Fruit fly (Drosophila melanogaster): Measurements from ENCODE around the gene CG8891.

Gene CG8891

dm6 chr2L:4965420-4965819 is 13.8 kb downstream of the CG8891 start, which contains the start of gene CG34125:
TSS of gene CG34125 (plus strand) at chr2L:4965673.
- TF ChIP-seq psq (optimal IDR thresholded peaks at IDR 0.05): no peak

dm6 chr2L:4958111-4958510 is 21.1 kb downstream of the CG8891 start, which contains the start of gene CG34124:
TSS of gene CG34124 (plus strand) at chr2L:4958411.
- TF ChIP-seq CG8478 (optimal IDR thresholded peaks at IDR 0.05) (no peak), usp (GFP tag; optimal IDR thresholded peaks at IDR 0.05) (no peak), Dll (optimal IDR thresholded peaks at IDR 0.05) (no peak), pan (optimal IDR thresholded peaks at IDR 0.05) (no peak), EcR (GFP tag; optimal IDR thresholded peaks at IDR 0.05) (no peak), psq (optimal IDR thresholded peaks at IDR 0.05) (no peak)

- TF ChIP-seq CG8478 (optimal IDR thresholded peaks at IDR 0.05) (no peak), pan (optimal IDR thresholded peaks at IDR 0.05) (no peak), psq (optimal IDR thresholded peaks at IDR 0.05) (no peak), usp (GFP tag; optimal IDR thresholded peaks at IDR 0.05) (no peak), Dll (optimal IDR thresholded peaks at IDR 0.05) (no peak), EcR (GFP tag; optimal IDR thresholded peaks at IDR 0.05) (no peak)
Measured at dm6 chr2L:4955094-4955823, 23.9 kb downstream of the CG8891 start, which contains the start of the genes Jon25Bi and Marcal1. TSS of gene Jon25Bi (minus strand) at chr2L:4955144. TSS of gene Marcal1 (plus strand) at chr2L:4955509.

- no peak for TF ChIP-seq psq (optimal IDR thresholded peaks at IDR 0.05)
- no peak for TF ChIP-seq CG8478 (optimal IDR thresholded peaks at IDR 0.05)
- TF ChIP-seq EcR (GFP tag; optimal IDR thresholded peaks at IDR 0.05): no peak
- TF ChIP-seq usp (GFP tag; optimal IDR thresholded peaks at IDR 0.05): no peak
- TF ChIP-seq Dll (optimal IDR thresholded peaks at IDR 0.05): no peak
Measured at dm6 chr2L:4953086-4953570, 26.1 kb downstream of the CG8891 start, which contains the start of gene Jon25Bii. TSS of gene Jon25Bii (minus strand) at chr2L:4953136.

dm6 chr2L:4950667-4951066 is 28.5 kb downstream of the CG8891 start, which contains the start of gene Jon25Biii:
TSS of gene Jon25Biii (minus strand) at chr2L:4950767.
- TF ChIP-seq CG8478 (optimal IDR thresholded peaks at IDR 0.05): no peak
- TF ChIP-seq EcR (GFP tag; optimal IDR thresholded peaks at IDR 0.05): no peak
- no peak for TF ChIP-seq psq (optimal IDR thresholded peaks at IDR 0.05)
- TF ChIP-seq pan (optimal IDR thresholded peaks at IDR 0.05): no peak
- no peak for TF ChIP-seq Dll (optimal IDR thresholded peaks at IDR 0.05)
- no peak for TF ChIP-seq usp (GFP tag; optimal IDR thresholded peaks at IDR 0.05)

dm6 chr2L:4949453-4950045 is 29.6 kb downstream of the CG8891 start, which contains the start of gene jet:
TSS of gene jet (minus strand) at chr2L:4949784.
- TF ChIP-seq psq (optimal IDR thresholded peaks at IDR 0.05) (no peak), CG8478 (optimal IDR thresholded peaks at IDR 0.05) (no peak), EcR (GFP tag; optimal IDR thresholded peaks at IDR 0.05) (no peak), pan (optimal IDR thresholded peaks at IDR 0.05) (no peak), Dll (optimal IDR thresholded peaks at IDR 0.05) (no peak), usp (GFP tag; optimal IDR thresholded peaks at IDR 0.05) (no peak)

- TF ChIP-seq CG8478 (optimal IDR thresholded peaks at IDR 0.05): no peak
- no peak for TF ChIP-seq EcR (GFP tag; optimal IDR thresholded peaks at IDR 0.05)
- no peak for TF ChIP-seq pan (optimal IDR thresholded peaks at IDR 0.05)
- no peak for TF ChIP-seq Dll (optimal IDR thresholded peaks at IDR 0.05)
- no peak for TF ChIP-seq usp (GFP tag; optimal IDR thresholded peaks at IDR 0.05)
- no peak for TF ChIP-seq psq (optimal IDR thresholded peaks at IDR 0.05)
Measured at dm6 chr2L:4945300-4945699, 33.9 kb downstream of the CG8891 start, which contains the start of the genes mRpL24 and betaggt-I. TSS of gene mRpL24 (minus strand) at chr2L:4945361. TSS of gene betaggt-I (plus strand) at chr2L:4945579.

- TF ChIP-seq psq (optimal IDR thresholded peaks at IDR 0.05) (no peak), pan (optimal IDR thresholded peaks at IDR 0.05) (no peak), EcR (GFP tag; optimal IDR thresholded peaks at IDR 0.05) (no peak), usp (GFP tag; optimal IDR thresholded peaks at IDR 0.05) (no peak), Dll (optimal IDR thresholded peaks at IDR 0.05) (no peak), CG8478 (optimal IDR thresholded peaks at IDR 0.05) (no peak)
Measured at dm6 chr2L:4942257-4942792, 36.9 kb downstream of the CG8891 start, which contains the start of gene synr. TSS of gene synr (plus strand) at chr2L:4942742.

- TF ChIP-seq CG8478 (optimal IDR thresholded peaks at IDR 0.05) (no peak), usp (GFP tag; optimal IDR thresholded peaks at IDR 0.05) (no peak), Dll (optimal IDR thresholded peaks at IDR 0.05) (no peak), psq (optimal IDR thresholded peaks at IDR 0.05) (no peak), EcR (GFP tag; optimal IDR thresholded peaks at IDR 0.05) (no peak), pan (optimal IDR thresholded peaks at IDR 0.05) (no peak)
Measured at dm6 chr2L:4937060-4937459, 42.1 kb downstream of the CG8891 start, which contains the start of gene Sgs1. TSS of gene Sgs1 (plus strand) at chr2L:4937409.

- no peak for TF ChIP-seq psq (optimal IDR thresholded peaks at IDR 0.05)
Measured at dm6 chr2L:4936325-4936869, 42.8 kb downstream of the CG8891 start, which contains the start of gene hoe2. TSS of gene hoe2 (minus strand) at chr2L:4936450.

- TF ChIP-seq usp (GFP tag; optimal IDR thresholded peaks at IDR 0.05) (no peak), pan (optimal IDR thresholded peaks at IDR 0.05) (no peak), EcR (GFP tag; optimal IDR thresholded peaks at IDR 0.05) (no peak), CG8478 (optimal IDR thresholded peaks at IDR 0.05) (no peak), psq (optimal IDR thresholded peaks at IDR 0.05) (no peak), Dll (optimal IDR thresholded peaks at IDR 0.05) (no peak)
Measured at dm6 chr2L:4932284-4932683, 46.9 kb downstream of the CG8891 start, which contains the start of gene hoe1. TSS of gene hoe1 (minus strand) at chr2L:4932384.
